Fruit fly (Drosophila melanogaster) whole organism, embryonic: ENCODE results near the gene CG15514.

ENCODE experiments used
- Aef1 ChIP-seq: fragments of 200-800 bp; sonication (Bioruptor generic); IDR thresholded peaks from 3 replicates; pipeline ENCODE4 v1.3.6; 2022; ENCODE audit warnings: missing biosample characterization, missing genetic modification characterization
- Asciz ChIP-seq: fragments of 200-800 bp; sonication (Bioruptor generic); optimal IDR thresholded peaks from 2 replicates; lab custom pipeline; 2017; ENCODE audit warnings: missing biosample characterization, mild to moderate bottlenecking, missing genetic modification characterization, missing genetic modification reagents
- CG10321 ChIP-seq: fragments of 200-800 bp; sonication (Bioruptor generic); IDR thresholded peaks from 2 replicates; pipeline ENCODE4 v1.3.6; 2022; ENCODE audit warnings: missing biosample characterization, missing genetic modification characterization
- CG10543 ChIP-seq: fragments of 200-800 bp; sonication (Bioruptor generic); optimal IDR thresholded peaks from 3 replicates; lab custom pipeline; 2017; ENCODE audit warnings: missing biosample characterization, mild to moderate bottlenecking, missing genetic modification characterization, moderate library complexity
- CG10959 ChIP-seq: fragments of 200-800 bp; sonication (Bioruptor generic); IDR thresholded peaks from 2 replicates; pipeline ENCODE4 v1.3.6; 2022; ENCODE audit warnings: missing biosample characterization, missing genetic modification characterization
- CG11560 ChIP-seq: fragments of 200-800 bp; sonication (Bioruptor generic); IDR thresholded peaks from 3 replicates; pipeline ENCODE4 v1.3.6; 2022; ENCODE audit warnings: missing biosample characterization, missing genetic modification characterization
- CG12219 ChIP-seq: fragments of 200-800 bp; sonication (Bioruptor generic); optimal IDR thresholded peaks from 3 replicates; lab custom pipeline; 2018; ENCODE audit warnings: missing biosample characterization, mild to moderate bottlenecking, missing genetic modification characterization
- CG1233 ChIP-seq: fragments of 200-800 bp; sonication (Bioruptor generic); optimal IDR thresholded peaks from 4 replicates; lab custom pipeline; 2018; ENCODE audit warnings: missing biosample characterization, mild to moderate bottlenecking, missing genetic modification characterization
- CG17328 ChIP-seq: fragments of 200-800 bp; sonication (Bioruptor generic); IDR thresholded peaks from 2 replicates; pipeline ENCODE4 v1.3.6; 2022; ENCODE audit warnings: missing biosample characterization, missing genetic modification characterization
- CG17359 ChIP-seq: fragments of 200-800 bp; sonication (Bioruptor generic); optimal IDR thresholded peaks from 3 replicates; lab custom pipeline; 2018; ENCODE audit warnings: missing biosample characterization, mild to moderate bottlenecking, missing genetic modification characterization, moderate library complexity
- CG17829 ChIP-seq: fragments of 200-800 bp; optimal IDR thresholded peaks from 2 replicates; lab custom pipeline; 2019; ENCODE audit warnings: missing biosample characterization, mild to moderate bottlenecking, missing genetic modification characterization, moderate library complexity
- CG18599 ChIP-seq: fragments of 200-800 bp; sonication (Bioruptor generic); optimal IDR thresholded peaks from 3 replicates; lab custom pipeline; 2017; ENCODE audit warnings: missing biosample characterization, missing genetic modification characterization, mild to moderate bottlenecking, moderate library complexity, missing genetic modification reagents
- CG3065 ChIP-seq: fragments of 200-800 bp; sonication (Bioruptor generic); optimal IDR thresholded peaks from 2 replicates; lab custom pipeline; 2016; ENCODE audit warnings: missing biosample characterization, missing genetic modification characterization
- CG31441 ChIP-seq: fragments of 200-800 bp; sonication (Bioruptor generic); IDR thresholded peaks from 2 replicates; pipeline ENCODE4 v1.3.6; 2022; ENCODE audit warnings: missing biosample characterization, missing genetic modification characterization
- CG3163 ChIP-seq: fragments of 200-800 bp; sonication (Bioruptor generic); optimal IDR thresholded peaks from 3 replicates; lab custom pipeline; 2016; ENCODE audit warnings: missing biosample characterization, missing genetic modification characterization
- CG34376 ChIP-seq: fragments of 200-800 bp; sonication (Bioruptor generic); optimal IDR thresholded peaks from 2 replicates; lab custom pipeline; 2018; ENCODE audit warnings: missing biosample characterization, mild to moderate bottlenecking, missing genetic modification characterization
- CG42726 ChIP-seq: fragments of 200-800 bp; sonication (Bioruptor generic); IDR thresholded peaks from 2 replicates; pipeline ENCODE4 v1.3.6; 2022; ENCODE audit warnings: missing biosample characterization, missing genetic modification characterization; ENCODE audit not compliant: partially characterized antibody
- CG4360 ChIP-seq: fragments of 200-800 bp; sonication (Bioruptor generic); IDR thresholded peaks from 2 replicates; pipeline ENCODE4 v1.3.6; 2022; ENCODE audit warnings: missing biosample characterization, missing genetic modification characterization
- CG4730 ChIP-seq: fragments of 200-800 bp; sonication (Bioruptor generic); IDR thresholded peaks from 2 replicates; pipeline ENCODE4 v1.3.6; 2022; ENCODE audit warnings: missing biosample characterization, missing genetic modification characterization
- CG5180 ChIP-seq: fragments of 200-800 bp; sonication (Bioruptor generic); optimal IDR thresholded peaks from 3 replicates; lab custom pipeline; 2017; ENCODE audit warnings: missing biosample characterization, missing genetic modification characterization, mild to moderate bottlenecking, moderate library complexity, missing genetic modification reagents
- CG6272 ChIP-seq: fragments of 200-800 bp; sonication (Bioruptor generic); IDR thresholded peaks from 2 replicates; pipeline ENCODE4 v1.3.6; 2022; ENCODE audit warnings: missing biosample characterization, missing genetic modification characterization
- CG6689 ChIP-seq: fragments of 200-800 bp; sonication (Bioruptor generic); IDR thresholded peaks from 2 replicates; pipeline ENCODE4 v1.3.6; 2022; ENCODE audit warnings: missing biosample characterization, missing genetic modification characterization
- CG7987 ChIP-seq: fragments of 200-800 bp; sonication (Bioruptor generic); optimal IDR thresholded peaks from 2 replicates; lab custom pipeline; 2018; ENCODE audit warnings: missing biosample characterization, mild to moderate bottlenecking, missing genetic modification characterization, moderate library complexity
- Gsc ChIP-seq: fragments of 200-800 bp; sonication (Bioruptor generic); IDR thresholded peaks from 2 replicates; pipeline ENCODE4 v1.3.6; 2022; ENCODE audit warnings: missing biosample characterization, missing genetic modification characterization
- Hmr ChIP-seq: fragments of 200-800 bp; sonication (Bioruptor generic); optimal IDR thresholded peaks from 3 replicates; lab custom pipeline; 2017; ENCODE audit warnings: mild to moderate bottlenecking, missing biosample characterization, missing genetic modification reagents, missing genetic modification characterization
- Lim3 ChIP-seq: fragments of 200-800 bp; sonication (Bioruptor generic); IDR thresholded peaks from 2 replicates; pipeline ENCODE4 v1.3.6; 2022; ENCODE audit warnings: missing biosample characterization, missing genetic modification characterization
- NFAT ChIP-seq: fragments of 200-800 bp; sonication (Bioruptor generic); IDR thresholded peaks from 2 replicates; pipeline ENCODE4 v1.3.6; 2022; ENCODE audit warnings: missing biosample characterization, missing genetic modification characterization
- Scr ChIP-seq: fragments of 200-800 bp; sonication (Bioruptor generic); IDR thresholded peaks from 2 replicates; pipeline ENCODE4 v1.3.6; 2022; ENCODE audit warnings: missing biosample characterization, missing genetic modification characterization; ENCODE audit not compliant: partially characterized antibody
- aop ChIP-seq: fragments of 200-800 bp; sonication (Bioruptor generic); IDR thresholded peaks from 2 replicates; pipeline ENCODE4 v1.3.6; 2022; ENCODE audit warnings: missing biosample characterization, missing genetic modification characterization
- ara ChIP-seq: fragments of 200-800 bp; sonication (Bioruptor generic); IDR thresholded peaks from 2 replicates; pipeline ENCODE4 v1.3.6; 2022; ENCODE audit warnings: missing biosample characterization, missing genetic modification characterization
- cas ChIP-seq: fragments of 200-800 bp; sonication (Bioruptor generic); IDR thresholded peaks from 2 replicates; pipeline ENCODE4 v1.3.6; 2022; ENCODE audit warnings: missing biosample characterization, missing genetic modification characterization
- cg ChIP-seq: fragments of 200-800 bp; sonication (Bioruptor generic); optimal IDR thresholded peaks from 3 replicates; lab custom pipeline; 2019; ENCODE audit warnings: missing biosample characterization, mild to moderate bottlenecking, missing genetic modification characterization, moderate library complexity
- chn ChIP-seq: fragments of 200-800 bp; sonication (Bioruptor generic); optimal IDR thresholded peaks from 2 replicates; lab custom pipeline; 2016; ENCODE audit warnings: missing biosample characterization, missing genetic modification characterization
- dpn ChIP-seq, 2 experiments: fragments of 200-800 bp; sonication (Bioruptor generic); optimal IDR thresholded peaks; 3 replicates each; lab custom pipeline; 2016; ENCODE audit warnings: missing biosample characterization in 2 of 2, missing genetic modification characterization in 2 of 2
- en ChIP-seq: fragments of 200-800 bp; sonication (Bioruptor generic); optimal IDR thresholded peaks from 2 replicates; lab custom pipeline; 2016; ENCODE audit warnings: missing biosample characterization, missing genetic modification characterization
- gce ChIP-seq: fragments of 200-800 bp; sonication (Bioruptor generic); IDR thresholded peaks from 3 replicates; pipeline ENCODE4 v1.3.6; 2022; ENCODE audit warnings: missing biosample characterization, missing genetic modification characterization
- her ChIP-seq: fragments of 200-800 bp; sonication (Bioruptor generic); optimal IDR thresholded peaks from 2 replicates; lab custom pipeline; 2016; ENCODE audit warnings: missing biosample characterization, missing genetic modification characterization
- hkb ChIP-seq, 2 experiments: fragments of 200-800 bp in 1 of 2; fragments of >200 bp in 1 of 2; sonication (Bioruptor generic) in 1 of 2; IDR thresholded peaks in 1 of 2; optimal IDR thresholded peaks in 1 of 2; 2 replicates each; pipeline versions ENCODE4 v1.3.6 to Lab custom; 2017 to 2022; ENCODE audit warnings: missing biosample characterization in 1 of 2, missing genetic modification characterization in 1 of 2
- lov ChIP-seq, 2 experiments: fragments of 200-800 bp in 1 of 2; fragments of >200 bp in 1 of 2; sonication (Bioruptor generic) in 1 of 2; IDR thresholded peaks in 1 of 2; optimal IDR thresholded peaks in 1 of 2; 2 replicates in 1 of 2; 3 replicates in 1 of 2; pipeline versions ENCODE4 v1.3.6 to Lab custom; 2017 to 2022; ENCODE audit warnings: missing biosample characterization in 1 of 2, missing genetic modification characterization in 1 of 2
- nom ChIP-seq: fragments of 200-800 bp; sonication (Bioruptor generic); optimal IDR thresholded peaks from 2 replicates; lab custom pipeline; 2017; ENCODE audit warnings: missing biosample characterization, missing genetic modification characterization, mild to moderate bottlenecking, moderate library complexity, missing genetic modification reagents
- otp ChIP-seq: fragments of 200-800 bp; sonication (Bioruptor generic); IDR thresholded peaks from 3 replicates; pipeline ENCODE4, ENCODE4 v1.3.6; 2022; ENCODE audit warnings: missing biosample characterization, missing genetic modification characterization
- phol ChIP-seq: fragments of 200-800 bp; sonication (Bioruptor generic); optimal IDR thresholded peaks from 3 replicates; lab custom pipeline; 2018; ENCODE audit warnings: missing biosample characterization, mild to moderate bottlenecking, missing genetic modification characterization, moderate library complexity
- pros ChIP-seq: fragments of 200-800 bp; sonication (Bioruptor generic); optimal IDR thresholded peaks from 3 replicates; lab custom pipeline; 2019; ENCODE audit warnings: missing biosample characterization, mild to moderate bottlenecking, missing genetic modification characterization, moderate library complexity
- psq ChIP-seq: fragments of 200-800 bp; sonication (Bioruptor generic); optimal IDR thresholded peaks from 2 replicates; lab custom pipeline; 2017; ENCODE audit warnings: missing biosample characterization, missing genetic modification characterization
- shn ChIP-seq: fragments of 200-800 bp; sonication (Bioruptor generic); optimal IDR thresholded peaks from 3 replicates; lab custom pipeline; 2016; ENCODE audit warnings: missing biosample characterization, missing genetic modification characterization
- sisA ChIP-seq: fragments of 200-800 bp; sonication (Bioruptor generic); IDR thresholded peaks from 2 replicates; pipeline ENCODE4 v1.3.6; 2022; ENCODE audit warnings: missing biosample characterization, missing genetic modification characterization
- so ChIP-seq: fragments of 200-800 bp; sonication (Bioruptor generic); IDR thresholded peaks from 3 replicates; pipeline ENCODE4 v1.3.6; 2022; ENCODE audit warnings: missing biosample characterization, missing genetic modification characterization
- z ChIP-seq: fragments of 200-800 bp; sonication (Bioruptor generic); IDR thresholded peaks from 3 replicates; pipeline ENCODE4 v1.3.6; 2022; ENCODE audit warnings: missing biosample characterization, missing genetic modification characterization
- zfh1 ChIP-seq: fragments of 200-800 bp; sonication (Bioruptor generic); IDR thresholded peaks from 3 replicates; pipeline ENCODE4 v1.3.6; 2022; ENCODE audit warnings: missing biosample characterization, missing genetic modification characterization

Gene CG15514

dm6 chr3R:29876733-29877193 lies 15.5 kb upstream of the CG15514 start, which contains the start of gene CG31038 (continued):
- peak; percentile 34 for TF ChIP-seq CG7987 (GFP tag; lab: Kevin White, UChicago)
- peak; percentile 40; the same call in 1 of the 2 replicates for TF ChIP-seq NFAT (GFP tag; lab: Robert Waterston, UW)
- TF ChIP-seq dpn (GFP tag; optimal IDR thresholded peaks at IDR 0.05; lab: Kevin White, UChicago) = peak in 1 of 2 experiments; percentile 20
- no peak for TF ChIP-seq lov (optimal IDR thresholded peaks at IDR 0.05; lab: Kevin White, UChicago)
- TF ChIP-seq lov (GFP tag; IDR thresholded peaks at IDR 0.05; lab: Robert Waterston, UW) = 0 out of 3 replicates have a peak, but pooled peaks have one; percentile 40
- no peak for TF ChIP-seq hkb (optimal IDR thresholded peaks at IDR 0.05; lab: Kevin White, UChicago)
- TF ChIP-seq hkb (GFP tag; IDR thresholded peaks at IDR 0.05; lab: Robert Waterston, UW) = no peak
- peak; percentile 63; the same call in 1 of the 2 replicates for TF ChIP-seq CG42726
- peak; percentile 22 for TF ChIP-seq CG17359
- TF ChIP-seq CG10321 (GFP tag; lab: Robert Waterston, UW) = no peak
- no peak for TF ChIP-seq psq (GFP tag; lab: Kevin White, UChicago)
- no peak for TF ChIP-seq en (GFP tag; lab: Kevin White, UChicago)
- peak; percentile 48 for TF ChIP-seq Scr (GFP tag; lab: Robert Waterston, UW)
- no peak for TF ChIP-seq Hmr (GFP tag; lab: Kevin White, UChicago)
- peak; percentile 29 for TF ChIP-seq Asciz
- no peak for TF ChIP-seq CG4730 (GFP tag; lab: Robert Waterston, UW)
- peak; percentile 77 for TF ChIP-seq nom (GFP tag; lab: Kevin White, UChicago)
- TF ChIP-seq CG31441 (GFP tag; lab: Robert Waterston, UW) = peak; percentile 24
- no peak for TF ChIP-seq sisA (GFP tag; lab: Robert Waterston, UW)
- TF ChIP-seq CG12219 (GFP tag; lab: Kevin White, UChicago) = peak; percentile 42
- TF ChIP-seq shn = peak; percentile 23
- peak; percentile 83 for TF ChIP-seq CG4360 (GFP tag; lab: Robert Waterston, UW)
- TF ChIP-seq CG10543 (GFP tag; lab: Kevin White, UChicago) = peak; percentile 34
- TF ChIP-seq cg (GFP tag; lab: Kevin White, UChicago) = peak; percentile 97
- no peak for TF ChIP-seq CG6272 (GFP tag; lab: Robert Waterston, UW)
- peak; percentile 66 for TF ChIP-seq Aef1 (GFP tag; lab: Robert Waterston, UW)
- peak; percentile 23 for TF ChIP-seq CG5180
- peak; percentile 61; the same call in 1 of the 2 replicates for TF ChIP-seq ara (GFP tag; lab: Robert Waterston, UW)
- TF ChIP-seq Gsc (GFP tag; lab: Robert Waterston, UW) = no peak
- TF ChIP-seq chn (GFP tag; lab: Kevin White, UChicago) = peak; percentile 26
- peak; percentile 27; the same call in 1 of the 2 replicates for TF ChIP-seq CG17328 (GFP tag; lab: Robert Waterston, UW)
- TF ChIP-seq so (GFP tag; lab: Robert Waterston, UW) = peak; percentile 75; the same call in 2 of the 3 replicates
- TF ChIP-seq Lim3 (GFP tag; lab: Robert Waterston, UW) = no peak
- peak; percentile 54 for TF ChIP-seq her
- no peak for TF ChIP-seq CG1233
- no peak for TF ChIP-seq CG10959 (GFP tag; lab: Robert Waterston, UW)
- TF ChIP-seq cas (GFP tag; lab: Robert Waterston, UW) = no peak
- no peak for TF ChIP-seq CG34376 (GFP tag; lab: Kevin White, UChicago)
- no peak; the same call in 2 of the 3 replicates for TF ChIP-seq gce (GFP tag; lab: Robert Waterston, UW)
- TF ChIP-seq CG17829 (tag; lab: Kevin White, UChicago) = peak; percentile 20
- TF ChIP-seq pros (GFP tag; lab: Kevin White, UChicago) = peak; percentile 34
- peak; percentile 80 for TF ChIP-seq z (GFP tag; lab: Robert Waterston, UW)
- TF ChIP-seq zfh1 (GFP tag; lab: Robert Waterston, UW) = peak; percentile 55; the same call in 2 of the 3 replicates
- TF ChIP-seq otp (GFP tag; lab: Robert Waterston, UW) = peak; percentile 29; the same call in 1 of the 3 replicates
- TF ChIP-seq CG3163 (GFP tag; lab: Kevin White, UChicago) = peak; percentile 79
- TF ChIP-seq CG6689 (GFP tag; lab: Robert Waterston, UW) = peak; percentile 25; the same call in 1 of the 2 replicates
- no peak for TF ChIP-seq CG3065 (GFP tag; lab: Kevin White, UChicago)
- peak; percentile 15 for TF ChIP-seq CG18599 (GFP tag; lab: Kevin White, UChicago)
- no peak for TF ChIP-seq CG11560 (tag; lab: Robert Waterston, UW)
- TF ChIP-seq aop (GFP tag; lab: Robert Waterston, UW) = 0 out of 2 replicates have a peak, but pooled peaks have one; percentile 3
- TF ChIP-seq phol (tag; lab: Kevin White, UChicago) = no peak
